Fruit fly (Drosophila melanogaster): ENCODE data around the gene CG8329.
A peak's percentile ranks its signal among the peaks of the same experiment; 100 is the strongest.

CG8329 gene

dm6 chr3L:9637812-9638211 is at the start of gene CG8329:
CG8329 (plus strand) TSS chr3L:9638112.
- TF ChIP-seq dsf (GFP tag; optimal IDR thresholded peaks at IDR 0.05; ENCODE audit: borderline replicate concordance) = no peak
- TF ChIP-seq lola (GFP tag; optimal IDR thresholded peaks at IDR 0.05) = no peak
- no peak for TF ChIP-seq N (GFP tag; optimal IDR thresholded peaks at IDR 0.05)

dm6 chr3L:9597464-9597863 is 40.4 kb upstream of the CG8329 start, which contains the start of gene Tmc:
Tmc (plus strand) TSS chr3L:9597764.
- no peak for TF ChIP-seq Myc (optimal IDR thresholded peaks at IDR 0.05)
- no peak for TF ChIP-seq usp (GFP tag; optimal IDR thresholded peaks at IDR 0.05)
- TF ChIP-seq sage (GFP tag; optimal IDR thresholded peaks at IDR 0.05) = no peak
- no peak for TF ChIP-seq Dfd (GFP tag; optimal IDR thresholded peaks at IDR 0.05)
- no peak for TF ChIP-seq Rel (GFP tag; optimal IDR thresholded peaks at IDR 0.05)
- no peak for TF ChIP-seq Rel (tag; optimal IDR thresholded peaks at IDR 0.05)
- no peak for TF ChIP-seq br (GFP tag; optimal IDR thresholded peaks at IDR 0.05)

dm6 chr3L:9598688-9599087 is 39.2 kb upstream of the CG8329 start, which contains the start of gene CG3222:
CG3222 (plus strand) TSS chr3L:9598988.
- no peak for TF ChIP-seq fru (GFP tag; optimal IDR thresholded peaks at IDR 0.05)

dm6 chr3L:9601225-9601624 is 36.7 kb upstream of the CG8329 start, which contains the start of the genes CG3088 and CG3306:
CG3088 (minus strand) TSS chr3L:9601325.
CG3306 (plus strand) TSS chr3L:9601523.
- TF ChIP-seq Dif (GFP tag; optimal IDR thresholded peaks at IDR 0.05; ENCODE audit: partially characterized antibody) (no peak), dsf (GFP tag; optimal IDR thresholded peaks at IDR 0.05; ENCODE audit: borderline replicate concordance) (no peak), sage (GFP tag; optimal IDR thresholded peaks at IDR 0.05) (no peak), Vsx2 (GFP tag; optimal IDR thresholded peaks at IDR 0.05; ENCODE audit: partially characterized antibody) (no peak)

dm6 chr3L:9613960-9614588 is 23.8 kb upstream of the CG8329 start:
- TF ChIP-seq Dif (GFP tag; optimal IDR thresholded peaks at IDR 0.05; ENCODE audit: partially characterized antibody) = no peak
- peak; percentile 1 for TF ChIP-seq CG9705 (GFP tag; optimal IDR thresholded peaks at IDR 0.05)
- TF ChIP-seq rgr (GFP tag; optimal IDR thresholded peaks at IDR 0.05) = no peak
- no peak for TF ChIP-seq sage (GFP tag; optimal IDR thresholded peaks at IDR 0.05)
- no peak for TF ChIP-seq jim (GFP tag; optimal IDR thresholded peaks at IDR 0.05)
- TF ChIP-seq Myc (optimal IDR thresholded peaks at IDR 0.05) = peak; percentile 11
- TF ChIP-seq dmrt93B (GFP tag; optimal IDR thresholded peaks at IDR 0.05) = peak; percentile 9
- no peak for TF ChIP-seq ey (GFP tag; optimal IDR thresholded peaks at IDR 0.05)
- TF ChIP-seq usp (GFP tag; optimal IDR thresholded peaks at IDR 0.05) = no peak
- TF ChIP-seq HLH106 (tag; optimal IDR thresholded peaks at IDR 0.05) = peak; percentile 31
- no peak for TF ChIP-seq Rel (GFP tag; optimal IDR thresholded peaks at IDR 0.05)
- no peak for TF ChIP-seq Rel (tag; optimal IDR thresholded peaks at IDR 0.05)
- peak; percentile 46 for TF ChIP-seq fru (GFP tag; optimal IDR thresholded peaks at IDR 0.05)
- TF ChIP-seq foxo (GFP tag; optimal IDR thresholded peaks at IDR 0.05) = peak in 1 of 2 experiments; percentile 35
- no peak for TF ChIP-seq tai (GFP tag; optimal IDR thresholded peaks at IDR 0.05)
- TF ChIP-seq pan (optimal IDR thresholded peaks at IDR 0.05) = no peak

dm6 chr3L:9614589-9615442 is 23.1 kb upstream of the CG8329 start, which contains the start of gene LanB2:
LanB2 (plus strand) TSS chr3L:9614914.
- peak in 1 of 2 experiments; percentile 24 for TF ChIP-seq foxo (GFP tag; optimal IDR thresholded peaks at IDR 0.05)
- no peak for TF ChIP-seq usp (GFP tag; optimal IDR thresholded peaks at IDR 0.05)
- TF ChIP-seq rgr (GFP tag; optimal IDR thresholded peaks at IDR 0.05) = peak; percentile 34
- peak; percentile 47 for TF ChIP-seq Hr83 (GFP tag; optimal IDR thresholded peaks at IDR 0.05; ENCODE audit: poor library complexity, severe bottlenecking)
- peak; percentile 69 for TF ChIP-seq Dif (GFP tag; optimal IDR thresholded peaks at IDR 0.05; ENCODE audit: partially characterized antibody)
- TF ChIP-seq psq (GFP tag; optimal IDR thresholded peaks at IDR 0.05) = peak; percentile 31
- TF ChIP-seq h (GFP tag; optimal IDR thresholded peaks at IDR 0.05) = peak; percentile 4
- no peak for TF ChIP-seq br (GFP tag; optimal IDR thresholded peaks at IDR 0.05)
- TF ChIP-seq CrebA (GFP tag; optimal IDR thresholded peaks at IDR 0.05; ENCODE audit: borderline replicate concordance) = peak; percentile 19
- no peak for TF ChIP-seq GATAd (GFP tag; optimal IDR thresholded peaks at IDR 0.05)
- TF ChIP-seq sv (GFP tag; optimal IDR thresholded peaks at IDR 0.05) = no peak
- TF ChIP-seq Mio (GFP tag; optimal IDR thresholded peaks at IDR 0.05) = no peak
- TF ChIP-seq dl (GFP tag; optimal IDR thresholded peaks at IDR 0.05; ENCODE audit: insufficient read depth in 1 of 2, partially characterized antibody in 2 of 2) = peak; percentile 72 to 76
- TF ChIP-seq Vsx2 (GFP tag; optimal IDR thresholded peaks at IDR 0.05; ENCODE audit: partially characterized antibody) = no peak
- no peak for TF ChIP-seq tai (GFP tag; optimal IDR thresholded peaks at IDR 0.05)
- no peak for TF ChIP-seq dmrt93B (GFP tag; optimal IDR thresholded peaks at IDR 0.05)
- TF ChIP-seq Rel (GFP tag; optimal IDR thresholded peaks at IDR 0.05) = no peak
- TF ChIP-seq Rel (tag; optimal IDR thresholded peaks at IDR 0.05) = peak; percentile 20
- peak; percentile 22 for TF ChIP-seq OdsH (GFP tag; optimal IDR thresholded peaks at IDR 0.05)

Measured in whole organism, wandering third instar larva.